Fruit fly (Drosophila melanogaster) whole organism, prepupa: Measurements from ENCODE around the gene CG42512.
A peak's percentile ranks its signal among the peaks of the same experiment; 100 is the strongest.

Experiments used
- Blimp-1 ChIP-seq: fragments of 200-800 bp; sonication (Bioruptor generic); optimal IDR thresholded peaks from 3 replicates; lab custom pipeline; 2017; ENCODE audit warnings: missing biosample characterization, missing genetic modification characterization, mild to moderate bottlenecking, moderate library complexity, missing genetic modification reagents
- CG10669 ChIP-seq: fragments of 200-800 bp; sonication (Bioruptor generic); optimal IDR thresholded peaks from 3 replicates; lab custom pipeline; 2018; ENCODE audit warnings: missing biosample characterization, mild to moderate bottlenecking, missing genetic modification characterization, moderate library complexity
- CG11762 ChIP-seq: fragments of 200-800 bp; sonication (Bioruptor generic); optimal IDR thresholded peaks from 3 replicates; lab custom pipeline; 2016; ENCODE audit warnings: missing biosample characterization, missing genetic modification characterization; ENCODE audit not compliant: insufficient read depth
- CG11902 ChIP-seq: fragments of 200-800 bp; sonication (Bioruptor generic); optimal IDR thresholded peaks from 3 replicates; lab custom pipeline; 2016; ENCODE audit warnings: missing biosample characterization, missing genetic modification characterization
- CG15336 ChIP-seq: fragments of 200-800 bp; sonication (Bioruptor generic); IDR thresholded peaks from 2 replicates; pipeline ENCODE4 v1.3.6; 2022; ENCODE audit warnings: missing biosample characterization, missing genetic modification characterization
- CG1621 ChIP-seq: fragments of 200-800 bp; sonication (Bioruptor generic); optimal IDR thresholded peaks from 3 replicates; lab custom pipeline; 2018; ENCODE audit warnings: missing biosample characterization, mild to moderate bottlenecking, missing genetic modification characterization
- CG3032 ChIP-seq: fragments of 200-800 bp; optimal IDR thresholded peaks from 2 replicates; lab custom pipeline; 2019; ENCODE audit warnings: missing biosample characterization, mild to moderate bottlenecking, missing genetic modification characterization, moderate library complexity
- CG31627 ChIP-seq: fragments of 200-800 bp; sonication (Bioruptor generic); optimal IDR thresholded peaks from 3 replicates; lab custom pipeline; 2016; ENCODE audit warnings: missing biosample characterization, missing genetic modification characterization
- CG32006 ChIP-seq: fragments of 200-800 bp; sonication (Bioruptor generic); optimal IDR thresholded peaks from 3 replicates; lab custom pipeline; 2017; ENCODE audit warnings: missing biosample characterization, mild to moderate bottlenecking, missing genetic modification characterization
- CG34406 ChIP-seq: fragments of 200-800 bp; sonication (Bioruptor generic); optimal IDR thresholded peaks from 3 replicates; lab custom pipeline; 2016; ENCODE audit warnings: missing biosample characterization, missing genetic modification characterization
- CG4318 ChIP-seq: fragments of 200-800 bp; sonication (Bioruptor generic); optimal IDR thresholded peaks from 3 replicates; lab custom pipeline; 2017; ENCODE audit warnings: missing biosample characterization, mild to moderate bottlenecking, missing genetic modification characterization
- CG6276 ChIP-seq: fragments of 200-800 bp; sonication (Bioruptor generic); optimal IDR thresholded peaks from 2 replicates; lab custom pipeline; 2017; ENCODE audit warnings: missing biosample characterization, mild to moderate bottlenecking, missing genetic modification characterization
- CG6792 ChIP-seq: fragments of 200-800 bp; sonication (Bioruptor generic); optimal IDR thresholded peaks from 3 replicates; lab custom pipeline; 2016; ENCODE audit warnings: missing biosample characterization, missing genetic modification characterization
- CG6808 ChIP-seq: fragments of 200-800 bp; sonication (Bioruptor generic); optimal IDR thresholded peaks from 3 replicates; lab custom pipeline; 2017; ENCODE audit warnings: missing biosample characterization, missing genetic modification characterization, mild to moderate bottlenecking, moderate library complexity, missing genetic modification reagents
- CG6854 ChIP-seq: fragments of 200-800 bp; sonication (Bioruptor generic); optimal IDR thresholded peaks from 2 replicates; lab custom pipeline; 2017; ENCODE audit warnings: missing biosample characterization, mild to moderate bottlenecking, missing genetic modification characterization
- CG7368 ChIP-seq: fragments of 200-800 bp; sonication (Bioruptor generic); optimal IDR thresholded peaks from 3 replicates; lab custom pipeline; 2016; ENCODE audit warnings: missing biosample characterization, missing genetic modification characterization
- CG8319 ChIP-seq: fragments of 200-800 bp; sonication (Bioruptor generic); optimal IDR thresholded peaks from 3 replicates; lab custom pipeline; 2016; ENCODE audit warnings: missing biosample characterization, missing genetic modification characterization
- CG8632 ChIP-seq: fragments of 200-800 bp; sonication (Bioruptor generic); optimal IDR thresholded peaks from 3 replicates; lab custom pipeline; 2016; ENCODE audit warnings: missing biosample characterization, missing genetic modification characterization
- CG9139 ChIP-seq: fragments of 200-800 bp; sonication (Bioruptor generic); optimal IDR thresholded peaks from 3 replicates; lab custom pipeline; 2017; ENCODE audit warnings: missing biosample characterization, mild to moderate bottlenecking, missing genetic modification characterization
- Eip78C ChIP-seq: fragments of 200-800 bp; sonication (Bioruptor generic); peaks from one replicate; lab custom pipeline; 2016; ENCODE audit warnings: missing biosample characterization, missing genetic modification characterization
- Eip93F ChIP-seq: fragments of 200-800 bp; sonication (Bioruptor generic); optimal IDR thresholded peaks from 2 replicates; lab custom pipeline; 2016; ENCODE audit warnings: missing biosample characterization, mild to moderate bottlenecking, missing genetic modification characterization
- Ets21C ChIP-seq: fragments of 200-800 bp; sonication (Bioruptor generic); optimal IDR thresholded peaks from 3 replicates; lab custom pipeline; 2016; ENCODE audit warnings: missing biosample characterization, missing genetic modification characterization
- Ets96B ChIP-seq: fragments of 200-800 bp; optimal IDR thresholded peaks from 2 replicates; lab custom pipeline; 2019; ENCODE audit warnings: missing biosample characterization, mild to moderate bottlenecking, missing genetic modification characterization, moderate library complexity
- Gug ChIP-seq: fragments of 200-800 bp; sonication (Bioruptor generic); IDR thresholded peaks from 2 replicates; pipeline ENCODE4 v1.3.6; 2022; ENCODE audit warnings: missing biosample characterization, missing genetic modification characterization
- Hr38 ChIP-seq: sonication (Bioruptor generic); optimal IDR thresholded peaks from 2 replicates; lab custom pipeline; 2016; ENCODE audit warnings: missing biosample characterization, missing genetic modification characterization
- Hr39 ChIP-seq: fragments of 200-800 bp; sonication (Bioruptor generic); optimal IDR thresholded peaks from 2 replicates; lab custom pipeline; 2016; ENCODE audit warnings: missing biosample characterization, missing genetic modification characterization
- Hr4 ChIP-seq: fragments of 200-800 bp; sonication (Bioruptor generic); optimal IDR thresholded peaks from 3 replicates; lab custom pipeline; 2016; ENCODE audit warnings: missing biosample characterization, missing genetic modification characterization
- Lpt ChIP-seq: fragments of 200-800 bp; sonication (Bioruptor generic); optimal IDR thresholded peaks from 3 replicates; lab custom pipeline; 2016; ENCODE audit warnings: missing biosample characterization, missing genetic modification characterization
- Smox ChIP-seq: fragments of 200-800 bp; sonication (Bioruptor generic); optimal IDR thresholded peaks from 3 replicates; lab custom pipeline; 2016; ENCODE audit warnings: missing biosample characterization, missing genetic modification characterization
- Sox102F ChIP-seq: fragments of 200-800 bp; sonication (Bioruptor generic); optimal IDR thresholded peaks from 2 replicates; lab custom pipeline; 2016; ENCODE audit warnings: missing biosample characterization, mild to moderate bottlenecking, missing genetic modification characterization
- Sox14 ChIP-seq: fragments of 200-800 bp; sonication (Bioruptor generic); optimal IDR thresholded peaks from 3 replicates; lab custom pipeline; 2016; ENCODE audit warnings: missing biosample characterization, missing genetic modification characterization
- Sox15 ChIP-seq: fragments of 200-800 bp; sonication (Bioruptor generic); optimal IDR thresholded peaks from 3 replicates; lab custom pipeline; 2016; ENCODE audit warnings: missing biosample characterization, missing genetic modification characterization
- achi ChIP-seq: fragments of 200-800 bp; sonication (Bioruptor generic); optimal IDR thresholded peaks from 3 replicates; lab custom pipeline; 2016; ENCODE audit warnings: missing biosample characterization, missing genetic modification characterization
- eg ChIP-seq: fragments of 200-800 bp; sonication (Bioruptor generic); IDR thresholded peaks from 3 replicates; pipeline ENCODE4 v1.3.6; 2022; ENCODE audit warnings: missing biosample characterization, missing genetic modification characterization
- fd59A ChIP-seq: fragments of 200-800 bp; sonication (Bioruptor generic); optimal IDR thresholded peaks from 2 replicates; lab custom pipeline; 2017; ENCODE audit warnings: missing biosample characterization, mild to moderate bottlenecking, missing genetic modification characterization, missing genetic modification reagents
- fd85E ChIP-seq: fragments of 200-800 bp; sonication (Bioruptor generic); optimal IDR thresholded peaks from 3 replicates; lab custom pipeline; 2016; ENCODE audit warnings: missing biosample characterization, missing genetic modification characterization
- fkh ChIP-seq: fragments of 200-800 bp; sonication (Bioruptor generic); optimal IDR thresholded peaks from 3 replicates; lab custom pipeline; 2017; ENCODE audit warnings: missing biosample characterization, mild to moderate bottlenecking, missing genetic modification characterization, moderate library complexity
- lz ChIP-seq: fragments of 200-800 bp; sonication (Bioruptor generic); optimal IDR thresholded peaks from 3 replicates; lab custom pipeline; 2016; ENCODE audit warnings: missing biosample characterization, missing genetic modification characterization
- net ChIP-seq: fragments of 200-800 bp; sonication (Bioruptor generic); optimal IDR thresholded peaks from 3 replicates; lab custom pipeline; 2016; ENCODE audit warnings: missing biosample characterization, missing genetic modification characterization
- pdm3 ChIP-seq: fragments of 200-800 bp; sonication (Bioruptor generic); optimal IDR thresholded peaks from 3 replicates; lab custom pipeline; 2016; ENCODE audit warnings: missing biosample characterization, missing genetic modification characterization
- ss ChIP-seq, 2 experiments: fragments of 200-800 bp; sonication (Bioruptor generic); optimal IDR thresholded peaks; 2 replicates in 1 of 2; 3 replicates in 1 of 2; lab custom pipeline; 2017 to 2018; ENCODE audit warnings: mild to moderate bottlenecking in 2 of 2, missing biosample characterization in 2 of 2, missing genetic modification characterization in 2 of 2, moderate library complexity in 1 of 2
- svp ChIP-seq: fragments of 200-800 bp; sonication (Bioruptor generic); peaks from one replicate; lab custom pipeline; 2016; ENCODE audit warnings: missing biosample characterization, missing genetic modification characterization
- topi ChIP-seq: fragments of 200-800 bp; sonication (Bioruptor generic); optimal IDR thresholded peaks from 3 replicates; lab custom pipeline; 2016; ENCODE audit warnings: missing biosample characterization, missing genetic modification characterization
- vri ChIP-seq: fragments of 200-800 bp; sonication (Bioruptor generic); optimal IDR thresholded peaks from 3 replicates; lab custom pipeline; 2016; ENCODE audit warnings: missing biosample characterization, mild to moderate bottlenecking, missing genetic modification characterization

The CG42512 gene

DNA sequence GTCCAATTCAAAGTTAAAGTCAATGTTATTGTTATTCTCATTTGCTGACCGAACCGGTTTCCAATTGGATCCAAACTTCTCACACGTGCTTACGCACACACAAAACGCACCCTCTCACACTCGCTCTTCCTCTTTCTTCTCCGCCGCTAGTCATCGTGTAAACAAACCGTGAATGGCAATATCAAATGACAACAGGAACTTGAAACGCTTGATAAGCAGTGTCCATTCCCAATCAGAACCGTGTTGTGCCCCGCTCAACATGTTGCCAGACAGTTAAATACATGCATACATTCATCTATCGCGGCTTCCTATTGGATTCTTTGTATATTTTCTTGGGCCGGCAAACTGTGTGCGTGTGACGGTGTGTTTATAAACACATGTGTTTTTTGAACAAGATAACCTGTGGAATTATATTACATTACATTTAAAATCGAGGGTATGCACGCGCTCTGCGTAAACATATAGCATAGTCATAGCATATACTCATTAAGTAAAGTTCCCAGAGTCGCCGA is 4.6 kb downstream of the CG42512 start (continued):
- no peak for TF ChIP-seq fd85E
- no peak for TF ChIP-seq Gug (GFP tag; lab: Robert Waterston, UW)
- no peak for TF ChIP-seq CG32006 (GFP tag; lab: Kevin White, UChicago)

dm6 chrX:16660632-16661031 is 9.5 kb downstream of the CG42512 start:
- TF ChIP-seq fkh (GFP tag; lab: Kevin White, UChicago): peak; percentile 17
- peak; percentile 13 for TF ChIP-seq Eip78C (GFP tag; lab: Kevin White, UChicago)
- no peak for TF ChIP-seq CG7368 (GFP tag; lab: Kevin White, UChicago)
- no peak for TF ChIP-seq Hr4
- TF ChIP-seq Smox (GFP tag; lab: Kevin White, UChicago): no peak

DNA sequence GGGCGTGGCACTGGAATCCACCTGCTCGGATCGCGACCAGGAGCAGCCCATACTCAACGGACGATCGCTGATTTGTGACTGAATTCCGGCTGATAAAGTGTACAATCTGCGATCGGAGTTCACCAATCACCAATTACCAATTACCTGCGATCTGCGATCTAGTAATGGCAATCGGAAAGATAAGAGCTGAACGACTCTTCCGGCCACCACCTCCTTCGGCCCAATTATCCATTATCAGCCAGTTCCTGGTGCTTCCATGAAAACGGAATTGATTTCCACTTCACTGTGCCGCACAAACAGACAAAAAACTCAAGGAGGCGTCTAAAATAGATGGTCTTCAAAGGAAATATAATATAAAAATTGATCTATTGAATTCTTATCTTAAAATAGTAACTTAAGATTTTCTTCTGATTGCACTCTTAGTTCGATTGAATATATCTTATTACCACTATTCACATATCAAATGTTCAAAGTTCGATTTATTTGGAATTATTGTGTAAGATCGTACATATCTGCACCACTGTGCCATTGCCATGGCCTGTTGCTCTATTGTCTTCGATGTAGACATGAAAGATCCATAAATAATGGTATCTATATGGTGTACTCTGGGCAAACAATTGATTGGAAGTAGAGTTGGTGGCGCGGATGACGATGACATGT is 13.4 kb downstream of the CG42512 start, which contains the start of gene CG15865:
CG15865 (minus strand) TSS at position 51 of the 660 bp plus-strand sequence.
- TF ChIP-seq topi (GFP tag; lab: Kevin White, UChicago) (no peak), fd85E (no peak), CG3032 (no peak), Blimp-1 (no peak), CG11902 (GFP tag; lab: Kevin White, UChicago) (no peak), Lpt (GFP tag; lab: Kevin White, UChicago) (no peak), CG6276 (GFP tag; lab: Kevin White, UChicago) (no peak), pdm3 (GFP tag; lab: Kevin White, UChicago) (no peak), Hr39 (GFP tag; lab: Kevin White, UChicago) (no peak), CG8319 (no peak), CG9139 (GFP tag; lab: Kevin White, UChicago) (no peak), ss (GFP tag; optimal IDR thresholded peaks at IDR 0.05; lab: Kevin White, UChicago) (peak in 1 of 2 experiments; percentile 11), Eip78C (GFP tag; lab: Kevin White, UChicago) (peak; percentile 72), lz (GFP tag; lab: Kevin White, UChicago) (no peak), Sox14 (GFP tag; lab: Kevin White, UChicago) (no peak), fkh (GFP tag; lab: Kevin White, UChicago) (peak; percentile 7), CG31627 (GFP tag; lab: Kevin White, UChicago) (no peak), net (no peak), CG6854 (GFP tag; lab: Kevin White, UChicago) (no peak), CG6792 (GFP tag; lab: Kevin White, UChicago) (no peak), Sox102F (GFP tag; lab: Kevin White, UChicago) (no peak), CG4318 (GFP tag; lab: Kevin White, UChicago) (no peak), Eip93F (GFP tag; lab: Kevin White, UChicago) (no peak), CG7368 (GFP tag; lab: Kevin White, UChicago) (no peak), CG10669 (GFP tag; lab: Kevin White, UChicago) (no peak), eg (GFP tag; lab: Robert Waterston, UW) (no peak), CG8632 (GFP tag; lab: Kevin White, UChicago) (no peak), CG1621 (no peak), fd59A (no peak), svp (GFP tag; lab: Kevin White, UChicago) (peak; percentile 70), CG34406 (GFP tag; lab: Kevin White, UChicago) (no peak), CG15336 (GFP tag; lab: Robert Waterston, UW) (no peak), vri (GFP tag; lab: Kevin White, UChicago) (no peak), Ets21C (GFP tag; lab: Kevin White, UChicago) (no peak), Ets96B (peak; percentile 5), achi (no peak), Gug (GFP tag; lab: Robert Waterston, UW) (no peak), CG11762 (GFP tag; lab: Kevin White, UChicago) (no peak), Hr4 (no peak), Hr38 (no peak), CG6808 (GFP tag; lab: Kevin White, UChicago) (peak; percentile 16), Smox (GFP tag; lab: Kevin White, UChicago) (peak; percentile 16), Sox15 (GFP tag; lab: Kevin White, UChicago) (no peak)
- TF ChIP-seq, all 60 proteins: peak for 7
